Worm (Caenorhabditis elegans) whole organism, mixed stage, embryonic: Measurements from ENCODE around the gene abcx-1.

Source experiments
- M03D4.4 ChIP-seq: sonication (generic microtip); optimal IDR thresholded peaks from 2 replicates; lab custom pipeline; 2017; ENCODE audit warnings: mild to moderate bottlenecking, missing genetic modification characterization, missing compliant biosample characterization
- blmp-1 ChIP-seq: fragments of 150-350 bp; optimal IDR thresholded peaks from 2 replicates; lab custom pipeline; 2014; ENCODE audit warnings: missing biosample characterization, missing genetic modification characterization
- ces-1 ChIP-seq: fragments of 150-350 bp; optimal IDR thresholded peaks from 2 replicates; lab custom pipeline; 2014; ENCODE audit warnings: missing biosample characterization, missing genetic modification reagents, missing genetic modification characterization
- lin-32 ChIP-seq: fragments of 200-800 bp; sonication (Bioruptor generic); optimal IDR thresholded peaks from 2 replicates; lab custom pipeline; 2018; ENCODE audit warnings: mild to moderate bottlenecking, missing genetic modification characterization, missing compliant biosample characterization
- lsy-2 ChIP-seq: fragments of 150-350 bp; optimal IDR thresholded peaks from 2 replicates; lab custom pipeline; 2014; ENCODE audit warnings: missing biosample characterization, missing genetic modification characterization
- nhr-12 ChIP-seq: fragments of 150-350 bp; optimal IDR thresholded peaks from 2 replicates; lab custom pipeline; 2014; ENCODE audit warnings: missing biosample characterization, missing genetic modification characterization
- sem-2 ChIP-seq: fragments of 200-800 bp; sonication (Bioruptor generic); optimal IDR thresholded peaks from 2 replicates; lab custom pipeline; 2018; ENCODE audit warnings: mild to moderate bottlenecking, missing genetic modification characterization, missing compliant biosample characterization
- snpc-4 ChIP-seq: fragments of 150-350 bp; optimal IDR thresholded peaks from 2 replicates; lab custom pipeline; 2014; ENCODE audit warnings: missing biosample characterization, missing genetic modification characterization
- unc-39 ChIP-seq: fragments of 150-350 bp; optimal IDR thresholded peaks from 2 replicates; lab custom pipeline; 2014; ENCODE audit warnings: missing biosample characterization, missing genetic modification characterization
- unc-62 ChIP-seq: fragments of 150-350 bp; optimal IDR thresholded peaks from 2 replicates; lab custom pipeline; 2014; ENCODE audit warnings: missing biosample characterization, missing genetic modification reagents, missing genetic modification characterization

ce11 chrII:6560291-6560690 lies 28.3 kb downstream of the abcx-1 start:
- no peak for TF ChIP-seq sem-2 (GFP tag; lab: Kevin White, UChicago)
- no peak for TF ChIP-seq lin-32 (GFP tag; lab: Kevin White, UChicago)
- no peak for TF ChIP-seq unc-39 (tag; lab: Kevin White, UChicago)
- TF ChIP-seq snpc-4 (tag; lab: Kevin White, UChicago): no peak
- TF ChIP-seq lsy-2 (tag; lab: Kevin White, UChicago): no peak
- TF ChIP-seq blmp-1 (tag; lab: Kevin White, UChicago): no peak
- TF ChIP-seq ces-1 (GFP tag; lab: Kevin White, UChicago): no peak
- TF ChIP-seq M03D4.4: no peak
- TF ChIP-seq unc-62 (GFP tag; lab: Kevin White, UChicago): no peak
- TF ChIP-seq nhr-12: no peak
